Fruit fly (Drosophila melanogaster) whole organism, adult: ENCODE data around the gene Acat1.
A peak's percentile ranks its signal among the peaks of the same experiment; 100 is the strongest.

Source experiments
- CG14711 ChIP-seq: fragments of 200-800 bp; sonication (Bioruptor generic); optimal IDR thresholded peaks from 2 replicates; lab custom pipeline; 2018; ENCODE audit warnings: missing biosample characterization, mild to moderate bottlenecking, missing genetic modification characterization, moderate library complexity
- CG1620 ChIP-seq: fragments of 200-800 bp; sonication (Bioruptor generic); optimal IDR thresholded peaks from 2 replicates; lab custom pipeline; 2016; ENCODE audit warnings: missing biosample characterization, missing genetic modification characterization
- CG7045 ChIP-seq: fragments of 200-800 bp; sonication (Bioruptor generic); optimal IDR thresholded peaks from 2 replicates; lab custom pipeline; 2017; ENCODE audit warnings: missing biosample characterization, mild to moderate bottlenecking, missing genetic modification characterization
- cnc ChIP-seq, 2 experiments: fragments of >200 bp; optimal IDR thresholded peaks; 2 replicates each; lab custom pipeline; 2017
- kay ChIP-seq: fragments of 200-800 bp; sonication (Bioruptor generic); peaks from one replicate; lab custom pipeline; 2016; ENCODE audit warnings: missing biosample characterization, missing genetic modification characterization, borderline replicate concordance

DNA sequence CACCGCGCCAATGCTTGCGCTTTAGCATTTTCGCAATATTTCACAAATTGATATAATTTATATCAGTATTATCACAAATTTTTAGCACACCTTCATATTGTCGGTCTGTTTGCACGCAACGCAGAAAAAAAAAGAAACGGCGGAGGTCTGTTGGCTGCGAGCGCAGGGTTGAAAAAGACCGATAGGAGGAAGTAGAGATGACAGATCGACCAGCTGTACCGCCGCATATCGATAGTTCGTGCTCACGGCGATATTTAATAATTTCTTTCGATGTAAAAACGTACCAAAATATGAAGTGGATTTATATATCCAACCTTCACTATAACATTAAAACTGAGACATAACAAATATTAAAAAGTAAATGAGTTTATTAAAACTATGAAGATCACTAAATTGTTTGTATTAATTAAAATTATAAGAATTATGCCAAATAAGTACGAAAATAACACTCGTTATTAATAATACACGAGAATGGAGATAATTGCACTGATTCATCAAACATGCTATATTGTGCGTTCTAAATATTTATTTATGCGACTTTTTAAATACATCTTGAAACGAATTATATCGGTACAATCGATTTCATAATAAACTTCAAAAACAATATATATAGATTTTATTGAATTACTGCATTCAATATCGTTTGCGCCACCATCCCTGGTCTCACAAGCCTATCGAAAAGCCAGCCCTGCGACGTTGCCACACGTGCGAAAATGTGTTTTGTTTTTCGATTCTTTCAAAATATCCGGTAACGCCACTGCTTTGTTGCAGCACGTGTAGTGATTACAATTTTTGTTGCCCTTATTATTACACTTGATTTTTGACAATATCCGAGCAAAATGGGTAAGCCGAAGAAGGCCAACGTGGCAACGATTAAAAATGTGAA is 12.8 kb upstream of the Acat1 start, which contains the start of the genes RpS6 and bys:
- TF ChIP-seq CG7045 (GFP tag; lab: Kevin White, UChicago) (no peak), CG14711 (peak; percentile 62), CG1620 (GFP tag; lab: Kevin White, UChicago) (peak; percentile 63), cnc (optimal IDR thresholded peaks at IDR 0.05; lab: Kevin White, UChicago) (no peak), kay (GFP tag; lab: Kevin White, UChicago) (no peak)
